Worm (Caenorhabditis elegans): ENCODE results near the gene ints-2.

Gene ints-2

DNA sequence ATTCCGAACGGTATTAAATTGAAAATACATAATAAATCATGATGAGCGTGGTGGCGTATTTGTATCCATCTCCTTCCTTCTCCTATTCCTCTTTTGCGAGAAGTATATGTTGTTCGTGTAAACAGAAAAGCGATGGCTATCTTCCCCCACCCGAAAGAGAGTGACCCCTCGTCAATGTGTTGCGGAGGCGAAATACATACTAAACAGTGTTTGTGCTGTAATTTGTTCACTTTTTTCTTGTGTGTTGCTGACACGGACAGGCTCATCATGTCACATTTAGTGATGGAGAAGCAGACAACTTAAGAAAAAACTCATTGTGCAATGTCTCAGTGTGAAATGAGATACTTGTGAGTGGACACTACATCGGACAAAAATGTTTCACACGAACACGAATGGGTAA is 46.2 kb downstream of the ints-2 start:
- TF ChIP-seq Y22D7AL.16 (tag; optimal IDR thresholded peaks at IDR 0.05) (no peak), pha-2 (tag; optimal IDR thresholded peaks at IDR 0.05) (no peak), ceh-24 (tag; optimal IDR thresholded peaks at IDR 0.05) (no peak)

DNA sequence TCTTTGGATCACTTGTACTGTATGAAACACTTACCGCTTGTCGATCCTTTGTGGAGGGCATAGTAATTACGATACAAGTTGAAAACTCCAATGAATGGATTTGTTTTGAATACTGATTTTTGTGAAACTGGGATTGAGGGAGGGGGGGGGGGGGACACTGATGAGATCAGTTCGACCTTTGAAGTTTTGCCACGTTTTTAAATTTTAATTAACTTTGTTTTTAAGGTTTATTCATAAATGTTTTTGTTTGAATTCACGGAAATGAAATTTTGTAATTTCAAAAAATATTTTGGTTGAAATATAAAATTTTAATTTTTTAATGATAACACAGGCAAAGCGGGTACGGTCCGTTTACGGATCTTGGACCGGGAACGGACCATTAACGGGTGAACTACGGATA is 50.5 kb downstream of the ints-2 start, which contains the start of gene ent-3:
TSS of gene ent-3 (minus strand) at position 101 of the 400 bp plus-strand sequence.
- TF ChIP-seq nhr-232 (tag; optimal IDR thresholded peaks at IDR 0.05) (no peak), unc-42 (tag; optimal IDR thresholded peaks at IDR 0.05) (no peak), ceh-22 (tag; optimal IDR thresholded peaks at IDR 0.05) (no peak), odd-2 (tag; optimal IDR thresholded peaks at IDR 0.05) (no peak), ceh-31 (tag; optimal IDR thresholded peaks at IDR 0.05) (no peak), hlh-13 (GFP tag; optimal IDR thresholded peaks at IDR 0.05) (no peak), ttx-3 (tag; optimal IDR thresholded peaks at IDR 0.05) (no peak), rnt-1 (tag; optimal IDR thresholded peaks at IDR 0.05) (no peak), ahr-1 (tag; optimal IDR thresholded peaks at IDR 0.05) (no peak)

DNA sequence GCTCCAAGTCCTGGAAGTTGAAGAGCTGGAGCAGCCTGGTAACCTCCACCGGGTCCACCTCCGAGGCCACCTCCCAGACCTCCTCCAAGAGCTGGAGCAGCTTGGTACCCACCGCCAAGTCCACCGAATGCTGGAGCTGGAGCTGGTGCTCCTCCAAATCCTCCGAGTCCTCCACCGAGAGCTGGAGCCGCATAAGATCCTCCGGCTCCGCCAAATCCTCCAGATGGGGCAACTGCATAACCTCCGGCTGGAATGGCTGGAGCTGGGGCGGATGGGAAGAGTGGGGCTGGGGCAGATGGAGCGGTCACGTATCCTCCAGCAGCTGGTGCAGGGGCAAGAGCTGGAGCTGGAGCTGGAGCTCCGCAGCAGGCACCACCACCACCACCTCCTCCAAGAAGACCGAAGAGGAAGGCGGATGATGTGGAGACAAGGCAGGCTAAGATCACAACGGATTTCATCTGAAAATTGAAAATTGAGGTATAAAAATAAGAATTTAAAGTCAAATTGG is 55.3 kb downstream of the ints-2 start, which contains the start of gene K02E11.10:
TSS of gene K02E11.10 (minus strand) at position 458 of the 508 bp plus-strand sequence.
- TF ChIP-seq lin-11 (tag; optimal IDR thresholded peaks at IDR 0.05) (no peak), fkh-6 (tag; optimal IDR thresholded peaks at IDR 0.05) (no peak), sox-4 (tag; optimal IDR thresholded peaks at IDR 0.05) (no peak), tbx-2 (tag; optimal IDR thresholded peaks at IDR 0.05) (no peak), nhr-11 (tag; optimal IDR thresholded peaks at IDR 0.05) (no peak), ztf-16 (tag; optimal IDR thresholded peaks at IDR 0.05) (no peak), fax-1 (tag; optimal IDR thresholded peaks at IDR 0.05) (no peak), T23F11.4 (GFP tag; optimal IDR thresholded peaks at IDR 0.05) (peak; percentile 4), elt-4 (tag; optimal IDR thresholded peaks at IDR 0.05) (peak; percentile 63)

All from whole organism, late embryonic.